Fruit fly (Drosophila melanogaster): Measurements from ENCODE around the gene SdhD.

The SdhD gene

dm6 chr3R:23733771-23734170, 26.6 kb downstream of the SdhD start (continued):
- TF ChIP-seq slou (GFP tag; optimal IDR thresholded peaks at IDR 0.05) (no peak), Dref (GFP tag; IDR thresholded peaks at IDR 0.05) (no peak), Elba2 (GFP tag; optimal IDR thresholded peaks at IDR 0.05) (peak; percentile 51), CG12769 (tag; optimal IDR thresholded peaks at IDR 0.05) (peak; percentile 24)

dm6 chr3R:23732990-23733512, 27.3 kb downstream of the SdhD start, which contains the start of the genes Hmgcr and Rpn9:
Gene Hmgcr (plus strand): TSS chr3R:23733324.
Gene Rpn9 (minus strand): TSS chr3R:23733462.
- TF ChIP-seq ERR (GFP tag; optimal IDR thresholded peaks at IDR 0.05) (peak; percentile 11), CG15514 (GFP tag; optimal IDR thresholded peaks at IDR 0.05) (peak; percentile 67), CG13287 (GFP tag; IDR thresholded peaks at IDR 0.05; ENCODE audit: partially characterized antibody) (peak; percentile 57; the same call in 1 of the 2 replicates), CG34224 (GFP tag; IDR thresholded peaks at IDR 0.05; ENCODE audit: partially characterized antibody) (peak; percentile 38; the same call in 1 of the 3 replicates), Doc2 (GFP tag; IDR thresholded peaks at IDR 0.05) (no peak), CG17186 (GFP tag; optimal IDR thresholded peaks at IDR 0.05) (peak; percentile 62), Fer1 (GFP tag; optimal IDR thresholded peaks at IDR 0.05) (peak; percentile 28), CG2116 (GFP tag; optimal IDR thresholded peaks at IDR 0.05) (peak; percentile 72), CG15601 (tag; optimal IDR thresholded peaks at IDR 0.05) (peak; percentile 76), Dp (GFP tag; optimal IDR thresholded peaks at IDR 0.05) (peak; percentile 48), sob (GFP tag; IDR thresholded peaks at IDR 0.05) (no peak), onecut (GFP tag; IDR thresholded peaks at IDR 0.05) (peak; percentile 26; the same call in 1 of the 2 replicates), CG17361 (GFP tag; IDR thresholded peaks at IDR 0.05) (peak; percentile 41; the same call in 1 of the 3 replicates), CG1603 (tag; optimal IDR thresholded peaks at IDR 0.05) (peak; percentile 58), NfI (GFP tag; optimal IDR thresholded peaks at IDR 0.05) (peak; percentile 30), Opbp (GFP tag; IDR thresholded peaks at IDR 0.05; ENCODE audit: partially characterized antibody) (0 out of 3 replicates have a peak, but pooled peaks have one; percentile 48), CG11560 (tag; IDR thresholded peaks at IDR 0.05) (peak; percentile 99), gem (tag; optimal IDR thresholded peaks at IDR 0.05) (peak; percentile 35), CG10147 (GFP tag; optimal IDR thresholded peaks at IDR 0.05) (no peak), CG2120 (GFP tag; optimal IDR thresholded peaks at IDR 0.05) (peak; percentile 27), yki (optimal IDR thresholded peaks at IDR 0.05) (no peak), abd-A (tag; optimal IDR thresholded peaks at IDR 0.05) (no peak), CG6689 (GFP tag; IDR thresholded peaks at IDR 0.05) (no peak), CG6765 (GFP tag; optimal IDR thresholded peaks at IDR 0.05) (peak; percentile 15), CG18262 (tag; optimal IDR thresholded peaks at IDR 0.05) (peak; percentile 24), row (GFP tag; IDR thresholded peaks at IDR 0.05) (0 out of 3 replicates have a peak, but pooled peaks have one; percentile 17), zen (tag; optimal IDR thresholded peaks at IDR 0.05) (peak; percentile 45), Med (GFP tag) (peak; percentile 83), CG9215 (GFP tag; IDR thresholded peaks at IDR 0.05) (no peak), HLH4C (GFP tag; IDR thresholded peaks at IDR 0.05; ENCODE audit: partially characterized antibody) (peak; percentile 8; the same call in 1 of the 3 replicates), CG43689 (GFP tag; IDR thresholded peaks at IDR 0.05) (no peak), Pdp1 (GFP tag; optimal IDR thresholded peaks at IDR 0.05) (peak in 1 of 2 experiments; percentile 99), CG6854 (GFP tag; optimal IDR thresholded peaks at IDR 0.05) (no peak), Fer3 (tag; optimal IDR thresholded peaks at IDR 0.05) (peak; percentile 3), CG18011 (GFP tag; optimal IDR thresholded peaks at IDR 0.05) (no peak), klu (GFP tag; IDR thresholded peaks at IDR 0.05) (no peak), shn (GFP tag; optimal IDR thresholded peaks at IDR 0.05) (peak; percentile 27), Sry-δ (GFP tag; optimal IDR thresholded peaks at IDR 0.05) (peak; percentile 52), Eip74EF (GFP tag; optimal IDR thresholded peaks at IDR 0.05) (peak in 1 of 2 experiments; percentile 71), nom (GFP tag; optimal IDR thresholded peaks at IDR 0.05) (peak; percentile 49), tap (tag; optimal IDR thresholded peaks at IDR 0.05) (no peak), exex (tag; optimal IDR thresholded peaks at IDR 0.05) (peak; percentile 17), CG8290 (GFP tag; optimal IDR thresholded peaks at IDR 0.05) (peak; percentile 8), CG8290 (tag; optimal IDR thresholded peaks at IDR 0.05) (peak in 1 of 2 experiments; percentile 47)

Data from whole organism, embryonic.